Fruit fly (Drosophila melanogaster) whole organism, prepupa: Measurements from ENCODE around the gene COX6B.

Experiments used
- Blimp-1 ChIP-seq: fragments of 200-800 bp; sonication (Bioruptor generic); optimal IDR thresholded peaks from 3 replicates; lab custom pipeline; 2017; ENCODE audit warnings: missing biosample characterization, missing genetic modification characterization, mild to moderate bottlenecking, moderate library complexity, missing genetic modification reagents
- CG10631 ChIP-seq: fragments of 200-800 bp; sonication (Bioruptor generic); optimal IDR thresholded peaks from 2 replicates; lab custom pipeline; 2016; ENCODE audit warnings: missing biosample characterization, missing genetic modification characterization
- CG10669 ChIP-seq: fragments of 200-800 bp; sonication (Bioruptor generic); optimal IDR thresholded peaks from 3 replicates; lab custom pipeline; 2018; ENCODE audit warnings: missing biosample characterization, mild to moderate bottlenecking, missing genetic modification characterization, moderate library complexity
- CG11294 ChIP-seq: fragments of 200-800 bp; sonication (Bioruptor generic); IDR thresholded peaks from 2 replicates; pipeline ENCODE4 v1.3.6; 2022; ENCODE audit warnings: missing biosample characterization, missing genetic modification characterization
- CG15336 ChIP-seq: fragments of 200-800 bp; sonication (Bioruptor generic); IDR thresholded peaks from 2 replicates; pipeline ENCODE4 v1.3.6; 2022; ENCODE audit warnings: missing biosample characterization, missing genetic modification characterization
- CG1621 ChIP-seq: fragments of 200-800 bp; sonication (Bioruptor generic); optimal IDR thresholded peaks from 3 replicates; lab custom pipeline; 2018; ENCODE audit warnings: missing biosample characterization, mild to moderate bottlenecking, missing genetic modification characterization
- CG16779 ChIP-seq: fragments of 200-800 bp; sonication (Bioruptor generic); optimal IDR thresholded peaks from 3 replicates; lab custom pipeline; 2017; ENCODE audit warnings: missing biosample characterization, mild to moderate bottlenecking, missing genetic modification characterization
- CG3032 ChIP-seq: fragments of 200-800 bp; optimal IDR thresholded peaks from 2 replicates; lab custom pipeline; 2019; ENCODE audit warnings: missing biosample characterization, mild to moderate bottlenecking, missing genetic modification characterization, moderate library complexity
- CG32006 ChIP-seq: fragments of 200-800 bp; sonication (Bioruptor generic); optimal IDR thresholded peaks from 3 replicates; lab custom pipeline; 2017; ENCODE audit warnings: missing biosample characterization, mild to moderate bottlenecking, missing genetic modification characterization
- CG34406 ChIP-seq: fragments of 200-800 bp; sonication (Bioruptor generic); optimal IDR thresholded peaks from 3 replicates; lab custom pipeline; 2016; ENCODE audit warnings: missing biosample characterization, missing genetic modification characterization
- CG4318 ChIP-seq: fragments of 200-800 bp; sonication (Bioruptor generic); optimal IDR thresholded peaks from 3 replicates; lab custom pipeline; 2017; ENCODE audit warnings: missing biosample characterization, mild to moderate bottlenecking, missing genetic modification characterization
- CG6163 ChIP-seq: fragments of 200-800 bp; sonication (Bioruptor generic); IDR thresholded peaks from 3 replicates; pipeline ENCODE4 v1.3.6; 2022; ENCODE audit warnings: missing biosample characterization, missing genetic modification characterization
- CG6792 ChIP-seq: fragments of 200-800 bp; sonication (Bioruptor generic); optimal IDR thresholded peaks from 3 replicates; lab custom pipeline; 2016; ENCODE audit warnings: missing biosample characterization, missing genetic modification characterization
- CG6808 ChIP-seq: fragments of 200-800 bp; sonication (Bioruptor generic); optimal IDR thresholded peaks from 3 replicates; lab custom pipeline; 2017; ENCODE audit warnings: missing biosample characterization, missing genetic modification characterization, mild to moderate bottlenecking, moderate library complexity, missing genetic modification reagents
- CG8119 ChIP-seq: fragments of 200-800 bp; sonication (Bioruptor generic); IDR thresholded peaks from 3 replicates; pipeline ENCODE4 v1.3.6; 2022; ENCODE audit warnings: missing biosample characterization, missing genetic modification characterization
- CG8319 ChIP-seq: fragments of 200-800 bp; sonication (Bioruptor generic); optimal IDR thresholded peaks from 3 replicates; lab custom pipeline; 2016; ENCODE audit warnings: missing biosample characterization, missing genetic modification characterization
- CG9139 ChIP-seq: fragments of 200-800 bp; sonication (Bioruptor generic); optimal IDR thresholded peaks from 3 replicates; lab custom pipeline; 2017; ENCODE audit warnings: missing biosample characterization, mild to moderate bottlenecking, missing genetic modification characterization
- Gug ChIP-seq: fragments of 200-800 bp; sonication (Bioruptor generic); IDR thresholded peaks from 2 replicates; pipeline ENCODE4 v1.3.6; 2022; ENCODE audit warnings: missing biosample characterization, missing genetic modification characterization
- Hr39 ChIP-seq: fragments of 200-800 bp; sonication (Bioruptor generic); optimal IDR thresholded peaks from 2 replicates; lab custom pipeline; 2016; ENCODE audit warnings: missing biosample characterization, missing genetic modification characterization
- Hr4 ChIP-seq: fragments of 200-800 bp; sonication (Bioruptor generic); optimal IDR thresholded peaks from 3 replicates; lab custom pipeline; 2016; ENCODE audit warnings: missing biosample characterization, missing genetic modification characterization
- Lpt ChIP-seq: fragments of 200-800 bp; sonication (Bioruptor generic); optimal IDR thresholded peaks from 3 replicates; lab custom pipeline; 2016; ENCODE audit warnings: missing biosample characterization, missing genetic modification characterization
- Met ChIP-seq: fragments of 200-800 bp; sonication (Bioruptor generic); optimal IDR thresholded peaks from 3 replicates; lab custom pipeline; 2016; ENCODE audit warnings: missing biosample characterization, missing genetic modification characterization
- Smox ChIP-seq: fragments of 200-800 bp; sonication (Bioruptor generic); optimal IDR thresholded peaks from 3 replicates; lab custom pipeline; 2016; ENCODE audit warnings: missing biosample characterization, missing genetic modification characterization
- Sox102F ChIP-seq: fragments of 200-800 bp; sonication (Bioruptor generic); optimal IDR thresholded peaks from 2 replicates; lab custom pipeline; 2016; ENCODE audit warnings: missing biosample characterization, mild to moderate bottlenecking, missing genetic modification characterization
- Sox14 ChIP-seq: fragments of 200-800 bp; sonication (Bioruptor generic); optimal IDR thresholded peaks from 3 replicates; lab custom pipeline; 2016; ENCODE audit warnings: missing biosample characterization, missing genetic modification characterization
- Sox15 ChIP-seq: fragments of 200-800 bp; sonication (Bioruptor generic); optimal IDR thresholded peaks from 3 replicates; lab custom pipeline; 2016; ENCODE audit warnings: missing biosample characterization, missing genetic modification characterization
- achi ChIP-seq: fragments of 200-800 bp; sonication (Bioruptor generic); optimal IDR thresholded peaks from 3 replicates; lab custom pipeline; 2016; ENCODE audit warnings: missing biosample characterization, missing genetic modification characterization
- acj6 ChIP-seq: fragments of 200-800 bp; sonication (Bioruptor generic); optimal IDR thresholded peaks from 3 replicates; lab custom pipeline; 2016; ENCODE audit warnings: missing biosample characterization, missing genetic modification characterization
- cyc ChIP-seq: fragments of 200-800 bp; sonication (Bioruptor generic); optimal IDR thresholded peaks from 3 replicates; lab custom pipeline; 2016; ENCODE audit warnings: missing biosample characterization, missing genetic modification characterization
- dac ChIP-seq: fragments of 200-800 bp; sonication (Bioruptor generic); optimal IDR thresholded peaks from 2 replicates; lab custom pipeline; 2017; ENCODE audit warnings: missing biosample characterization, mild to moderate bottlenecking, missing genetic modification characterization
- dsx ChIP-seq: fragments of 200-800 bp; optimal IDR thresholded peaks from 3 replicates; lab custom pipeline; 2019; ENCODE audit warnings: missing biosample characterization, mild to moderate bottlenecking, missing genetic modification characterization, moderate library complexity; ENCODE audit not compliant: poor library complexity, severe bottlenecking
- fkh ChIP-seq: fragments of 200-800 bp; sonication (Bioruptor generic); optimal IDR thresholded peaks from 3 replicates; lab custom pipeline; 2017; ENCODE audit warnings: missing biosample characterization, mild to moderate bottlenecking, missing genetic modification characterization, moderate library complexity
- lz ChIP-seq: fragments of 200-800 bp; sonication (Bioruptor generic); optimal IDR thresholded peaks from 3 replicates; lab custom pipeline; 2016; ENCODE audit warnings: missing biosample characterization, missing genetic modification characterization
- net ChIP-seq: fragments of 200-800 bp; sonication (Bioruptor generic); optimal IDR thresholded peaks from 3 replicates; lab custom pipeline; 2016; ENCODE audit warnings: missing biosample characterization, missing genetic modification characterization
- pdm3 ChIP-seq: fragments of 200-800 bp; sonication (Bioruptor generic); optimal IDR thresholded peaks from 3 replicates; lab custom pipeline; 2016; ENCODE audit warnings: missing biosample characterization, missing genetic modification characterization
- spab ChIP-seq: fragments of 200-800 bp; sonication (Bioruptor generic); optimal IDR thresholded peaks from 2 replicates; lab custom pipeline; 2017; ENCODE audit warnings: missing biosample characterization, mild to moderate bottlenecking, missing genetic modification characterization, missing genetic modification reagents
- ss ChIP-seq, 2 experiments: fragments of 200-800 bp; sonication (Bioruptor generic); optimal IDR thresholded peaks; 2 replicates in 1 of 2; 3 replicates in 1 of 2; lab custom pipeline; 2017 to 2018; ENCODE audit warnings: mild to moderate bottlenecking in 2 of 2, missing biosample characterization in 2 of 2, missing genetic modification characterization in 2 of 2, moderate library complexity in 1 of 2
- topi ChIP-seq: fragments of 200-800 bp; sonication (Bioruptor generic); optimal IDR thresholded peaks from 3 replicates; lab custom pipeline; 2016; ENCODE audit warnings: missing biosample characterization, missing genetic modification characterization

Gene COX6B

DNA sequence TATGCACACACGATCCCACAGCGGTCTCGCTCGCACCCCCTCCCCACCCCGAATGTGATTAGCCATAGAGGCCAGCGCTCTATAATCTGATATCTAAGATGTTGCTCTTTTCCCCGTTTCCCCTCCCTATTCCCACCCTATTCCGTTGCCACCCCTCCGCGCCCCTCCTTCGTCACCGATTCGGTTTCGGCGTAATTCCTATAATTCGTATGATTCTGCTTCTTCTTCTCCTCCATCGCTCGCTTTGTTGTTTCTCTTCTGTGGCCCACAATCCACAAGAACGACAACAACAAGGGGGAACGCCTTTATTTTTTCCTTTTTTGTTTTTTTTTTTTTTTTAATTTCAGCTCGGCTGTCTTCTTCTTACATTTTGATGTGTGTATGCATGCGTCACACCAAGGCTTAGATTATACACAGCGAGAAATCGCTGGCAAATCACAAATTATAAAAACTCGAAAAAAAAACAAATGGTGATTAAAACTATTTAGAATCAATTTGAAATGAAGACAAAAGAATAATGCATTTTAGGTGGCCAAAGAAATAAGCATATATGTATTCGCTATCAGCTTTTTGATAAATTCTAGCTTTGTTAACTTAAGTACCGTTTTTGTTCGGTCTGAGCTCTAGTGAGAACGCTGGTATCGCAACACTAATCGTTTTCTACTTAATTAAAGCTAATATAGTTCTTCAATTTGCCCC lies 25.8 kb upstream of the COX6B start (continued):
- peak; percentile 33 for TF ChIP-seq CG6792 (GFP tag; lab: Kevin White, UChicago)
- TF ChIP-seq Lpt (GFP tag; lab: Kevin White, UChicago) = no peak
- peak; percentile 71 for TF ChIP-seq topi (GFP tag; lab: Kevin White, UChicago)
- TF ChIP-seq lz (GFP tag; lab: Kevin White, UChicago) = peak; percentile 46
- peak; percentile 26 for TF ChIP-seq CG1621 (tag; lab: Kevin White, UChicago)
- peak; percentile 52 for TF ChIP-seq CG6808 (GFP tag; lab: Kevin White, UChicago)
- TF ChIP-seq Sox14 (GFP tag; lab: Kevin White, UChicago) = peak; percentile 57
- peak; percentile 34 for TF ChIP-seq achi
- peak; percentile 46 for TF ChIP-seq pdm3
- peak; percentile 51 for TF ChIP-seq CG10631 (GFP tag; lab: Kevin White, UChicago)
- peak; percentile 55 for TF ChIP-seq Smox (GFP tag; lab: Kevin White, UChicago)
- TF ChIP-seq acj6 (GFP tag; lab: Kevin White, UChicago) = peak; percentile 32
- TF ChIP-seq Met (GFP tag; lab: Kevin White, UChicago) = peak; percentile 74
- TF ChIP-seq Hr4 (GFP tag; lab: Kevin White, UChicago) = peak; percentile 11
- TF ChIP-seq Sox102F (GFP tag; lab: Kevin White, UChicago) = peak; percentile 50
- TF ChIP-seq CG10669 (GFP tag; lab: Kevin White, UChicago) = peak; percentile 56
- TF ChIP-seq Sox15 (GFP tag; lab: Kevin White, UChicago) = peak; percentile 17
- no peak for TF ChIP-seq fkh (GFP tag; lab: Kevin White, UChicago)
- no peak for TF ChIP-seq Gug (GFP tag; lab: Robert Waterston, UW)
- peak; percentile 23 to 40 for TF ChIP-seq ss (GFP tag; optimal IDR thresholded peaks at IDR 0.05; lab: Kevin White, UChicago)
- TF ChIP-seq CG16779 (tag; lab: Kevin White, UChicago) = no peak
- TF ChIP-seq net (GFP tag; lab: Kevin White, UChicago) = peak; percentile 31
- TF ChIP-seq spab = peak; percentile 41
- peak; percentile 68 for TF ChIP-seq Hr39 (GFP tag; lab: Kevin White, UChicago)
- TF ChIP-seq Blimp-1 (GFP tag; lab: Kevin White, UChicago) = no peak
- peak; percentile 45 for TF ChIP-seq CG3032 (tag; lab: Kevin White, UChicago)
- TF ChIP-seq CG6163 = no peak; the same call in 1 of the 3 replicates
- TF ChIP-seq CG11294 = no peak
- TF ChIP-seq dsx (GFP tag; lab: Kevin White, UChicago) = peak; percentile 37
- no peak; the same call in 1 of the 2 replicates for TF ChIP-seq CG15336 (GFP tag; lab: Robert Waterston, UW)
- peak; percentile 33 for TF ChIP-seq CG9139
- peak; percentile 4 for TF ChIP-seq CG8319 (GFP tag; lab: Kevin White, UChicago)
- TF ChIP-seq dac = no peak
- peak; percentile 39 for TF ChIP-seq CG34406
- peak; percentile 39 for TF ChIP-seq CG32006 (GFP tag; lab: Kevin White, UChicago)

DNA sequence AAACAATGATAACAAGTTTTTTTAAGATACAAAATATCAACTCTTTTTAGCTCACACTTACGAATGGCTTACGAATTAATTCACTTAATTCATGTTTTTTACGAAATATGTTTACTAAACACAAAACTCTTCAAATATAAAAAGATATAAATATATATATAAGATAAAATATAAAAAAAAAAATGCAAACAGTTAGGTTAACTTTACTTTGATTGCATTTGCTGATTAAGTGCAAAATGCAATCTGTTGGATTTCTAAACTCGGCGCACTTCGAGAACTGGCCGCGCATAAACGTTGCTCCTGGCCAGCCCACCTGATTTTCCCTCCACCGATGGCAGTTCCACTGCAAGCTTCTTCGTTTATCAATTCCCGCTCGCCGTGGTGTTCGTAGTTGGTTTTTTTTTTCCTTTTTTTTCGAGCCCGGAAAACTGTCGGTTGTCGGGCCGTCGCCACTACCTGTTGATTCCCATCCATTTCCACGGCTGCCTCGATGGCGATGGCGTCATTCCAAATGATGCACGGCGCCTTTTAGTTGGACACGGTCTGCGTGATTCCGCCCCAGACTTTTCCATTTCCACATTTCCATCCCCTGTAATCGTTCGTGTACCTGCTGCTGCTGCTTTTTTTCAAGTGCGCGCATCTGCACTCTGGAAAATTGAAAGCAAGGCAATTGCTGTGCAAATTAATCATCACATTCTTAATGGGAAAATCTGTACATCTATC lies 21.5 kb upstream of the COX6B start:
- TF ChIP-seq achi (no peak), Blimp-1 (GFP tag; lab: Kevin White, UChicago) (no peak), cyc (no peak), CG4318 (no peak), CG8119 (GFP tag; lab: Robert Waterston, UW) (no peak), CG34406 (no peak)
